Fruit fly (Drosophila melanogaster) whole organism: ENCODE results near the gene Cpsf6.

ENCODE experiments used
- CG8478 ChIP-seq: fragments of >200 bp; optimal IDR thresholded peaks from 2 replicates; lab custom pipeline; 2018; ENCODE audit warnings: inconsistent platforms
- Dll ChIP-seq: fragments of >200 bp; optimal IDR thresholded peaks from 2 replicates; lab custom pipeline; 2017
- EcR ChIP-seq, 2 experiments: fragments of >200 bp; optimal IDR thresholded peaks; 2 replicates each; lab custom pipeline; 2017; ENCODE audit warnings: missing biosample characterization in 2 of 2, missing genetic modification characterization in 2 of 2, missing genetic modification reagents in 2 of 2
- pan ChIP-seq: fragments of >200 bp; optimal IDR thresholded peaks from 2 replicates; lab custom pipeline; 2017
- psq ChIP-seq: fragments of >200 bp; optimal IDR thresholded peaks from 2 replicates; lab custom pipeline; 2017
- usp ChIP-seq: fragments of >200 bp; optimal IDR thresholded peaks from 2 replicates; lab custom pipeline; 2017; ENCODE audit warnings: missing biosample characterization, missing genetic modification characterization, mixed read lengths

Cpsf6 gene

dm6 chr3L:8315141-8315816 lies at the start of gene Cpsf6:
TSS of gene Cpsf6 (minus strand) at chr3L:8315502.
- no peak for TF ChIP-seq pan (lab: Kevin White, UChicago)
- TF ChIP-seq CG8478 (lab: Kevin White, UChicago): peak; percentile 65
- TF ChIP-seq Dll (lab: Kevin White, UChicago): no peak
- no peak for TF ChIP-seq usp (GFP tag; lab: Kevin White, UChicago)
- no peak for TF ChIP-seq psq (lab: Kevin White, UChicago)
- TF ChIP-seq EcR (GFP tag; optimal IDR thresholded peaks at IDR 0.05; lab: Kevin White, UChicago): no peak

- TF ChIP-seq psq (lab: Kevin White, UChicago) (no peak), CG8478 (lab: Kevin White, UChicago) (no peak), usp (GFP tag; lab: Kevin White, UChicago) (no peak), pan (lab: Kevin White, UChicago) (no peak), EcR (GFP tag; optimal IDR thresholded peaks at IDR 0.05; lab: Kevin White, UChicago) (no peak), Dll (lab: Kevin White, UChicago) (no peak)
Measured at dm6 chr3L:8363266-8363665, 48.0 kb upstream of the Cpsf6 start.

dm6 chr3L:8360643-8361110 lies 45.4 kb upstream of the Cpsf6 start, which contains the start of gene Idh:
TSS of gene Idh (minus strand) at chr3L:8360906.
- no peak for TF ChIP-seq CG8478 (lab: Kevin White, UChicago)
- no peak for TF ChIP-seq psq (lab: Kevin White, UChicago)
- no peak for TF ChIP-seq Dll (lab: Kevin White, UChicago)
- TF ChIP-seq EcR (GFP tag; optimal IDR thresholded peaks at IDR 0.05; lab: Kevin White, UChicago): no peak
- no peak for TF ChIP-seq pan (lab: Kevin White, UChicago)
- no peak for TF ChIP-seq usp (GFP tag; lab: Kevin White, UChicago)

dm6 chr3L:8360063-8360642 lies 44.9 kb upstream of the Cpsf6 start:
- TF ChIP-seq psq (lab: Kevin White, UChicago): no peak
- no peak for TF ChIP-seq pan (lab: Kevin White, UChicago)
- no peak for TF ChIP-seq usp (GFP tag; lab: Kevin White, UChicago)
- TF ChIP-seq EcR (GFP tag; optimal IDR thresholded peaks at IDR 0.05; lab: Kevin White, UChicago): no peak

dm6 chr3L:8358776-8359455 lies 43.6 kb upstream of the Cpsf6 start:
- TF ChIP-seq psq (lab: Kevin White, UChicago) (no peak), pan (lab: Kevin White, UChicago) (no peak), EcR (GFP tag; optimal IDR thresholded peaks at IDR 0.05; lab: Kevin White, UChicago) (no peak), usp (GFP tag; lab: Kevin White, UChicago) (no peak), CG8478 (lab: Kevin White, UChicago) (no peak), Dll (lab: Kevin White, UChicago) (no peak)

dm6 chr3L:8358138-8358537 lies 42.8 kb upstream of the Cpsf6 start:
- TF ChIP-seq Dll (lab: Kevin White, UChicago) (no peak), usp (GFP tag; lab: Kevin White, UChicago) (no peak), EcR (GFP tag; optimal IDR thresholded peaks at IDR 0.05; lab: Kevin White, UChicago) (no peak), psq (lab: Kevin White, UChicago) (no peak), pan (lab: Kevin White, UChicago) (no peak), CG8478 (lab: Kevin White, UChicago) (no peak)

- TF ChIP-seq CG8478 (lab: Kevin White, UChicago): no peak
- no peak for TF ChIP-seq pan (lab: Kevin White, UChicago)
- TF ChIP-seq usp (GFP tag; lab: Kevin White, UChicago): no peak
- TF ChIP-seq Dll (lab: Kevin White, UChicago): no peak
- no peak for TF ChIP-seq EcR (GFP tag; optimal IDR thresholded peaks at IDR 0.05; lab: Kevin White, UChicago)
- TF ChIP-seq psq (lab: Kevin White, UChicago): no peak
Measured at dm6 chr3L:8356196-8356595, 40.9 kb upstream of the Cpsf6 start, which contains the start of gene Culd. TSS of gene Culd (minus strand) at chr3L:8356296.

- no peak for TF ChIP-seq Dll (lab: Kevin White, UChicago)
- TF ChIP-seq usp (GFP tag; lab: Kevin White, UChicago): no peak
- TF ChIP-seq pan (lab: Kevin White, UChicago): no peak
- no peak for TF ChIP-seq psq (lab: Kevin White, UChicago)
- no peak for TF ChIP-seq CG8478 (lab: Kevin White, UChicago)
- TF ChIP-seq EcR (GFP tag; optimal IDR thresholded peaks at IDR 0.05; lab: Kevin White, UChicago): no peak
Measured at dm6 chr3L:8347346-8347745, 32.0 kb upstream of the Cpsf6 start.

- TF ChIP-seq usp (GFP tag; lab: Kevin White, UChicago) (no peak), psq (lab: Kevin White, UChicago) (no peak), Dll (lab: Kevin White, UChicago) (no peak), CG8478 (lab: Kevin White, UChicago) (no peak), pan (lab: Kevin White, UChicago) (no peak), EcR (GFP tag; optimal IDR thresholded peaks at IDR 0.05; lab: Kevin White, UChicago) (no peak)
Measured at dm6 chr3L:8346100-8346980, 31.0 kb upstream of the Cpsf6 start, which contains the start of the genes CG7182 and GAPcenA. TSS of gene CG7182 (minus strand) at chr3L:8346382. TSS of gene GAPcenA (plus strand) at chr3L:8346561.

- TF ChIP-seq Dll (lab: Kevin White, UChicago) (no peak), CG8478 (lab: Kevin White, UChicago) (no peak), EcR (GFP tag; optimal IDR thresholded peaks at IDR 0.05; lab: Kevin White, UChicago) (no peak), psq (lab: Kevin White, UChicago) (no peak), usp (GFP tag; lab: Kevin White, UChicago) (no peak), pan (lab: Kevin White, UChicago) (no peak)
Measured at dm6 chr3L:8345182-8345581, 29.9 kb upstream of the Cpsf6 start.
